Worm (Caenorhabditis elegans): ENCODE results near the gene C01G5.7.

- TF ChIP-seq nhr-6 (tag; optimal IDR thresholded peaks at IDR 0.05) (no peak), Y75B8A.6 (GFP tag; IDR thresholded peaks at IDR 0.05) (no peak), unc-130 (GFP tag; optimal IDR thresholded peaks at IDR 0.05) (no peak), egl-43 (GFP tag; IDR thresholded peaks at IDR 0.05) (no peak), tra-1 (GFP tag; IDR thresholded peaks at IDR 0.05) (no peak), lin-13 (GFP tag; optimal IDR thresholded peaks at IDR 0.05) (no peak), lsy-2 (tag; optimal IDR thresholded peaks at IDR 0.05) (no peak), nhr-10 (tag; optimal IDR thresholded peaks at IDR 0.05) (no peak)
Observed at ce11 chrIV:6473140-6473539, 44.8 kb upstream of the C01G5.7 start, which contains the start of gene Y73B6BL.27.

All from whole organism, L4 larva.